Fruit fly (Drosophila melanogaster) whole organism, embryonic: ENCODE measurements around the gene CG34332.
A peak's percentile ranks its signal among the peaks of the same experiment; 100 is the strongest.

ENCODE experiments used
- CG11504 ChIP-seq: fragments of 200-800 bp; sonication (Bioruptor generic); optimal IDR thresholded peaks from 3 replicates; lab custom pipeline; 2019; ENCODE audit warnings: missing biosample characterization, mild to moderate bottlenecking, missing genetic modification characterization, moderate library complexity
- CG12219 ChIP-seq: fragments of 200-800 bp; sonication (Bioruptor generic); optimal IDR thresholded peaks from 3 replicates; lab custom pipeline; 2018; ENCODE audit warnings: missing biosample characterization, mild to moderate bottlenecking, missing genetic modification characterization
- CG14667 ChIP-seq: fragments of 200-800 bp; sonication (Bioruptor generic); IDR thresholded peaks from 2 replicates; pipeline ENCODE4 v1.3.6; 2022; ENCODE audit warnings: missing biosample characterization, missing genetic modification characterization
- CG15269 ChIP-seq: fragments of 200-800 bp; sonication (Bioruptor generic); optimal IDR thresholded peaks from 2 replicates; lab custom pipeline; 2018; ENCODE audit warnings: missing biosample characterization, mild to moderate bottlenecking, missing genetic modification characterization, moderate library complexity
- CG15479 ChIP-seq: fragments of 200-800 bp; sonication (Bioruptor generic); optimal IDR thresholded peaks from 3 replicates; lab custom pipeline; 2019; ENCODE audit warnings: missing biosample characterization, mild to moderate bottlenecking, missing genetic modification characterization, moderate library complexity
- CG16813 ChIP-seq: fragments of 200-800 bp; sonication (Bioruptor generic); IDR thresholded peaks from 3 replicates; pipeline ENCODE4 v1.3.6; 2022; ENCODE audit warnings: missing biosample characterization, missing genetic modification characterization; ENCODE audit not compliant: partially characterized antibody
- CG17359 ChIP-seq: fragments of 200-800 bp; sonication (Bioruptor generic); optimal IDR thresholded peaks from 3 replicates; lab custom pipeline; 2018; ENCODE audit warnings: missing biosample characterization, mild to moderate bottlenecking, missing genetic modification characterization, moderate library complexity
- CG17361 ChIP-seq: fragments of 200-800 bp; sonication (Bioruptor generic); IDR thresholded peaks from 3 replicates; pipeline ENCODE4 v1.3.6; 2022; ENCODE audit warnings: missing biosample characterization, missing genetic modification characterization
- CG18011 ChIP-seq: fragments of 200-800 bp; sonication (Bioruptor generic); optimal IDR thresholded peaks from 2 replicates; lab custom pipeline; 2017; ENCODE audit warnings: missing biosample characterization, missing genetic modification characterization, mild to moderate bottlenecking, moderate library complexity, missing genotype
- CG1832 ChIP-seq: fragments of 200-800 bp; sonication (Bioruptor generic); optimal IDR thresholded peaks from 2 replicates; lab custom pipeline; 2017; ENCODE audit warnings: missing biosample characterization, mild to moderate bottlenecking, missing genetic modification characterization, inconsistent platforms
- CG30403 ChIP-seq: fragments of 200-800 bp; sonication (Bioruptor generic); optimal IDR thresholded peaks from 3 replicates; lab custom pipeline; 2016; ENCODE audit warnings: missing biosample characterization, missing genetic modification characterization
- CG30431 ChIP-seq: fragments of 200-800 bp; sonication (Bioruptor generic); optimal IDR thresholded peaks from 2 replicates; lab custom pipeline; 2017; ENCODE audit warnings: missing biosample characterization, missing genetic modification characterization
- CG31365 ChIP-seq: fragments of 200-800 bp; sonication (Bioruptor generic); optimal IDR thresholded peaks from 2 replicates; lab custom pipeline; 2018; ENCODE audit warnings: missing biosample characterization, mild to moderate bottlenecking, missing genetic modification characterization
- CG42726 ChIP-seq: fragments of 200-800 bp; sonication (Bioruptor generic); IDR thresholded peaks from 2 replicates; pipeline ENCODE4 v1.3.6; 2022; ENCODE audit warnings: missing biosample characterization, missing genetic modification characterization; ENCODE audit not compliant: partially characterized antibody
- CG7372 ChIP-seq: fragments of 200-800 bp; sonication (Bioruptor generic); IDR thresholded peaks from 2 replicates; pipeline ENCODE4 v1.3.6; 2022; ENCODE audit warnings: missing biosample characterization, missing genetic modification characterization
- CG7786 ChIP-seq: fragments of 200-800 bp; sonication (Bioruptor generic); optimal IDR thresholded peaks from 2 replicates; lab custom pipeline; 2016; ENCODE audit warnings: missing biosample characterization, missing genetic modification characterization
- CG7987 ChIP-seq: fragments of 200-800 bp; sonication (Bioruptor generic); optimal IDR thresholded peaks from 2 replicates; lab custom pipeline; 2018; ENCODE audit warnings: missing biosample characterization, mild to moderate bottlenecking, missing genetic modification characterization, moderate library complexity
- GATAe ChIP-seq: fragments of 200-800 bp; sonication (Bioruptor generic); conservative IDR thresholded peaks from 2 replicates; pipeline ENCODE4 v1.3.6; 2022; ENCODE audit warnings: missing biosample characterization, missing genetic modification characterization
- Hey ChIP-seq: fragments of 200-800 bp; sonication (Bioruptor generic); optimal IDR thresholded peaks from 3 replicates; lab custom pipeline; 2018; ENCODE audit warnings: missing biosample characterization, mild to moderate bottlenecking, missing genetic modification characterization
- Hmr ChIP-seq: fragments of 200-800 bp; sonication (Bioruptor generic); optimal IDR thresholded peaks from 3 replicates; lab custom pipeline; 2017; ENCODE audit warnings: mild to moderate bottlenecking, missing biosample characterization, missing genetic modification reagents, missing genetic modification characterization
- Hr3 ChIP-seq: fragments of 200-800 bp; sonication (Bioruptor generic); optimal IDR thresholded peaks from 3 replicates; lab custom pipeline; 2016; ENCODE audit warnings: missing biosample characterization, missing genetic modification characterization
- Hr51 ChIP-seq, 2 experiments: fragments of 200-800 bp; sonication (Bioruptor generic); optimal IDR thresholded peaks; 2 replicates in 1 of 2; 3 replicates in 1 of 2; lab custom pipeline; 2016 to 2018; ENCODE audit warnings: missing biosample characterization in 2 of 2, missing genetic modification characterization in 2 of 2, mild to moderate bottlenecking in 1 of 2, moderate library complexity in 1 of 2
- Nf-YB ChIP-seq: fragments of 200-800 bp; sonication (Bioruptor generic); optimal IDR thresholded peaks from 3 replicates; lab custom pipeline; 2019; ENCODE audit warnings: missing biosample characterization, mild to moderate bottlenecking, missing genetic modification characterization, moderate library complexity
- Opbp ChIP-seq: fragments of 200-800 bp; sonication (Bioruptor generic); IDR thresholded peaks from 3 replicates; pipeline ENCODE4 v1.3.6; 2022; ENCODE audit warnings: missing biosample characterization, missing genetic modification characterization; ENCODE audit not compliant: partially characterized antibody
- PHDP ChIP-seq: fragments of 200-800 bp; sonication (Bioruptor generic); optimal IDR thresholded peaks from 3 replicates; lab custom pipeline; 2018; ENCODE audit warnings: missing biosample characterization, mild to moderate bottlenecking, missing genetic modification characterization, moderate library complexity
- Sox100B ChIP-seq: fragments of 200-800 bp; sonication (Bioruptor generic); optimal IDR thresholded peaks from 3 replicates; lab custom pipeline; 2018; ENCODE audit warnings: missing biosample characterization, mild to moderate bottlenecking, missing genetic modification characterization
- Taf1 ChIP-seq: fragments of 200-800 bp; sonication (Bioruptor generic); IDR thresholded peaks from 2 replicates; pipeline ENCODE4 v1.3.6; 2022; ENCODE audit warnings: missing biosample characterization, missing genetic modification characterization
- bcd ChIP-seq: fragments of 200-800 bp; sonication (Bioruptor generic); optimal IDR thresholded peaks from 2 replicates; lab custom pipeline; 2017; ENCODE audit warnings: missing biosample characterization, mild to moderate bottlenecking, missing genetic modification characterization
- chif ChIP-seq, 2 experiments: fragments of 200-800 bp; sonication (Bioruptor generic); optimal IDR thresholded peaks; 3 replicates each; lab custom pipeline; 2016; ENCODE audit warnings: missing biosample characterization in 2 of 2, missing genetic modification characterization in 2 of 2
- chinmo ChIP-seq: fragments of 200-800 bp; sonication (Bioruptor generic); IDR thresholded peaks from 4 replicates; pipeline ENCODE4 v1.3.6; 2022; ENCODE audit warnings: missing biosample characterization, missing genetic modification characterization; ENCODE audit not compliant: partially characterized antibody
- en ChIP-seq: fragments of 200-800 bp; sonication (Bioruptor generic); optimal IDR thresholded peaks from 2 replicates; lab custom pipeline; 2016; ENCODE audit warnings: missing biosample characterization, missing genetic modification characterization
- fru ChIP-seq: fragments of >200 bp; optimal IDR thresholded peaks from 2 replicates; lab custom pipeline; 2017
- gem ChIP-seq: fragments of 200-800 bp; sonication (Bioruptor generic); optimal IDR thresholded peaks from 2 replicates; lab custom pipeline; 2019; ENCODE audit warnings: missing biosample characterization, mild to moderate bottlenecking, missing genetic modification characterization, moderate library complexity
- gfzf ChIP-seq: fragments of 200-800 bp; sonication (Bioruptor generic); optimal IDR thresholded peaks from 2 replicates; lab custom pipeline; 2016; ENCODE audit warnings: missing biosample characterization, mild to moderate bottlenecking, missing genetic modification characterization, moderate library complexity
- mirr ChIP-seq: fragments of 200-800 bp; sonication (Bioruptor generic); optimal IDR thresholded peaks from 3 replicates; lab custom pipeline; 2018; ENCODE audit warnings: missing biosample characterization, mild to moderate bottlenecking, missing genetic modification characterization
- mld ChIP-seq: fragments of 200-800 bp; sonication (Bioruptor generic); IDR thresholded peaks from 3 replicates; pipeline ENCODE4 v1.3.6; 2022; ENCODE audit warnings: missing biosample characterization, missing genetic modification characterization; ENCODE audit not compliant: partially characterized antibody
- nerfin-1 ChIP-seq: fragments of 200-800 bp; sonication (Bioruptor generic); optimal IDR thresholded peaks from 3 replicates; lab custom pipeline; 2019; ENCODE audit warnings: missing biosample characterization, mild to moderate bottlenecking, missing genetic modification characterization, moderate library complexity
- pita ChIP-seq: fragments of 200-800 bp; sonication (Bioruptor generic); optimal IDR thresholded peaks from 2 replicates; lab custom pipeline; 2017; ENCODE audit warnings: missing biosample characterization, mild to moderate bottlenecking, missing genetic modification characterization
- sc ChIP-seq, 3 experiments: fragments of >200 bp in 2 of 3; fragments of 200-800 bp in 1 of 3; sonication (Bioruptor generic) in 1 of 3; optimal IDR thresholded peaks; 2 replicates in 2 of 3; 3 replicates in 1 of 3; lab custom pipeline; 2017; ENCODE audit warnings: mild to moderate bottlenecking in 1 of 3, missing biosample characterization in 1 of 3, missing genetic modification characterization in 1 of 3, missing genetic modification reagents in 1 of 3
- slou ChIP-seq: fragments of 200-800 bp; sonication (Bioruptor generic); optimal IDR thresholded peaks from 3 replicates; lab custom pipeline; 2016; ENCODE audit warnings: missing biosample characterization, missing genetic modification characterization
- sna ChIP-seq: fragments of 200-800 bp; sonication (Bioruptor generic); IDR thresholded peaks from 2 replicates; pipeline ENCODE4 v1.3.6; 2022; ENCODE audit warnings: missing biosample characterization, missing genetic modification characterization; ENCODE audit not compliant: partially characterized antibody
- ssp ChIP-seq: fragments of 200-800 bp; sonication (Bioruptor generic); IDR thresholded peaks from 2 replicates; pipeline ENCODE4 v1.3.6; 2022; ENCODE audit warnings: missing biosample characterization, missing genetic modification characterization
- stwl ChIP-seq: fragments of 200-800 bp; sonication (Bioruptor generic); optimal IDR thresholded peaks from 3 replicates; lab custom pipeline; 2018; ENCODE audit warnings: missing biosample characterization, mild to moderate bottlenecking, missing genetic modification characterization, moderate library complexity
- tio ChIP-seq: fragments of 200-800 bp; sonication (Bioruptor generic); optimal IDR thresholded peaks from 2 replicates; lab custom pipeline; 2017; ENCODE audit warnings: missing biosample characterization, missing genetic modification characterization, inconsistent platforms
- tna ChIP-seq: fragments of 200-800 bp; sonication (Bioruptor generic); IDR thresholded peaks from 2 replicates; pipeline ENCODE4 v1.3.6; 2022; ENCODE audit warnings: missing biosample characterization, missing genetic modification characterization; ENCODE audit not compliant: partially characterized antibody
- trem ChIP-seq: fragments of 200-800 bp; optimal IDR thresholded peaks from 3 replicates; lab custom pipeline; 2019; ENCODE audit warnings: missing biosample characterization, mild to moderate bottlenecking, missing genetic modification characterization, moderate library complexity
- vnd ChIP-seq: fragments of 200-800 bp; sonication (Bioruptor generic); IDR thresholded peaks from 3 replicates; pipeline ENCODE4 v1.3.6; 2022; ENCODE audit warnings: missing biosample characterization, missing genetic modification characterization; ENCODE audit not compliant: partially characterized antibody
- wek ChIP-seq: fragments of 200-800 bp; sonication (Bioruptor generic); optimal IDR thresholded peaks from 3 replicates; lab custom pipeline; 2018; ENCODE audit warnings: missing biosample characterization, mild to moderate bottlenecking, missing genetic modification characterization, moderate library complexity

The CG34332 gene

DNA sequence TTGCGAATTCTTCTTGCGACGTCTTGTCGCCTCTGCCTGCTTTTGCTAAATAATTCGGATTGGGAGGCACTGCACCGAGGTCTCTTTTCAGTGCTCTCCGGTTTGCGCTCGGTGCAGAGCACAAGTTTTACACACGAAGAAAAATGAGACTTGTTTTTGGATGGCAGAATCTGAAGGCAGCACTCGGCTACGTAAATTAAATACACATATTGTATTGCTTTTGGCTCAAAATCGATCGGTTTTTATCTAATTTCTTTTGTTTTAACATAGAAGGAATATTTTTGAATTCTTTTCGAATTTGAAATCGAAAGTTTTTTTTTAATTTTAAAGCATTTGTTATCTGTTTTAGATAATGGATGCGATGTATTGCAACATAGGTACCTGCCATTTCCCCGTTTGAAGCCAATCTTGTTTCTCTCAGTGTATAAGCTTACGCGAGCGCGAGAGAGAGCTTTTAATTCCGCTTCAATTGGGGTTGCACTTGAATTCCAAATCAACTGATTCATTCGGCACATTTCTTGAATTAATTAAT lies 32.7 kb downstream of the CG34332 start, which contains the start of gene AnxB10 (continued):
- TF ChIP-seq sc (optimal IDR thresholded peaks at IDR 0.05; lab: Kevin White, UChicago) (no peak), sc (GFP tag; optimal IDR thresholded peaks at IDR 0.05; lab: Kevin White, UChicago) (peak; percentile 20), CG30431 (GFP tag; lab: Kevin White, UChicago) (no peak), mirr (GFP tag; lab: Kevin White, UChicago) (no peak), stwl (tag; lab: Kevin White, UChicago) (no peak), CG15269 (peak; percentile 55), Opbp (GFP tag; lab: Robert Waterston, UW) (no peak), CG15479 (no peak), Hmr (no peak), CG7987 (GFP tag; lab: Kevin White, UChicago) (no peak), bcd (GFP tag; lab: Kevin White, UChicago) (peak; percentile 75), Nf-YB (GFP tag; lab: Kevin White, UChicago) (peak; percentile 11), fru (lab: Kevin White, UChicago) (no peak), trem (no peak), gem (peak; percentile 74), sna (no peak), CG16813 (GFP tag; lab: Robert Waterston, UW) (no peak), CG42726 (GFP tag; lab: Robert Waterston, UW) (no peak), CG18011 (GFP tag; lab: Kevin White, UChicago) (no peak), gfzf (GFP tag; lab: Kevin White, UChicago) (no peak), CG31365 (tag; lab: Kevin White, UChicago) (no peak), vnd (no peak), ssp (GFP tag; lab: Robert Waterston, UW) (peak; percentile 53), en (peak; percentile 33), chinmo (no peak), Hr3 (peak; percentile 26), Hr51 (GFP tag; optimal IDR thresholded peaks at IDR 0.05; lab: Kevin White, UChicago) (peak in 1 of 2 experiments; percentile 75), CG7372 (GFP tag; lab: Robert Waterston, UW) (no peak), CG7786 (GFP tag; lab: Kevin White, UChicago) (no peak), CG12219 (no peak), PHDP (tag; lab: Kevin White, UChicago) (peak; percentile 36), wek (GFP tag; lab: Kevin White, UChicago) (no peak), Sox100B (peak; percentile 82), nerfin-1 (peak; percentile 41), tna (GFP tag; lab: Robert Waterston, UW) (no peak), CG30403 (GFP tag; lab: Kevin White, UChicago) (peak; percentile 65), GATAe (GFP tag; lab: Robert Waterston, UW) (no peak), CG17361 (GFP tag; lab: Robert Waterston, UW) (peak; percentile 81), CG17359 (tag; lab: Kevin White, UChicago) (peak; percentile 57), Taf1 (GFP tag; lab: Robert Waterston, UW) (no peak), slou (no peak), chif (GFP tag; optimal IDR thresholded peaks at IDR 0.05; lab: Kevin White, UChicago) (peak; percentile 44 to 57), CG1832 (GFP tag; lab: Kevin White, UChicago) (no peak), CG14667 (GFP tag; lab: Robert Waterston, UW) (0 out of 2 replicates have a peak, but pooled peaks have one; percentile 17), Hey (tag; lab: Kevin White, UChicago) (no peak), tio (no peak), pita (no peak), mld (GFP tag; lab: Robert Waterston, UW) (no peak), CG11504 (peak; percentile 86)
